Fruit fly (Drosophila melanogaster): ENCODE measurements around the gene CG4880.

Gene CG4880

DNA sequence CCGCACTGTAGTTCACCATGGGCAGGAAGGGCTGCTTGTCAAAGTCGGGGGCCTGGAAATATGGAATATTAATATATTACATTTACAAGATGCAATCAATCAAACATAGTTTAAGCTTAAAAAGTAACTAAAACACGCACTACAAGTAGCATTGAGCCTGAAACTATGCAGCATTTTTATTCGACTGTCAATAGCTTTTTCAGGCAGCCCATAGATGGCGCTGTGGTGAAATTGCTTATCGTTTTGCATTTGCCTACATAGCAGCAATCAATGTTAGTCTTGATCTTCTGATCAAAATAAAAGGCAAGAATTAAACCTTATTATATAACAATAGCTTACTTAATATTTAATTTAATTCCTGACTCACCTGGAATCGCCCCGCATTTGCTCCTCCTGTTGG lies 40.0 kb upstream of the CG4880 start:
- TF ChIP-seq Eip78C (GFP tag) (peak; percentile 24), svp (GFP tag) (peak; percentile 28), dac (GFP tag; optimal IDR thresholded peaks at IDR 0.05) (no peak)

- TF ChIP-seq net (GFP tag; optimal IDR thresholded peaks at IDR 0.05) (peak; percentile 1), CG34406 (GFP tag; optimal IDR thresholded peaks at IDR 0.05) (peak; percentile 4), CG6808 (GFP tag; optimal IDR thresholded peaks at IDR 0.05) (no peak), Sox102F (GFP tag; optimal IDR thresholded peaks at IDR 0.05) (no peak), Hr4 (GFP tag; optimal IDR thresholded peaks at IDR 0.05) (no peak), CG16779 (tag; optimal IDR thresholded peaks at IDR 0.05) (no peak), vri (GFP tag; optimal IDR thresholded peaks at IDR 0.05) (no peak), CG15336 (GFP tag; IDR thresholded peaks at IDR 0.05) (0 out of 2 replicates have a peak, but pooled peaks have one; percentile 28), fd59A (GFP tag; optimal IDR thresholded peaks at IDR 0.05) (no peak), CG6276 (GFP tag; optimal IDR thresholded peaks at IDR 0.05) (no peak), CG8632 (GFP tag; optimal IDR thresholded peaks at IDR 0.05) (no peak), fd85E (GFP tag; optimal IDR thresholded peaks at IDR 0.05) (no peak), CG11294 (GFP tag; IDR thresholded peaks at IDR 0.05) (no peak), ss (GFP tag; optimal IDR thresholded peaks at IDR 0.05) (no peak), Blimp-1 (GFP tag; optimal IDR thresholded peaks at IDR 0.05) (no peak), Sox14 (GFP tag; optimal IDR thresholded peaks at IDR 0.05) (no peak), eg (GFP tag; IDR thresholded peaks at IDR 0.05) (no peak), fkh (GFP tag; optimal IDR thresholded peaks at IDR 0.05) (no peak), CG9139 (GFP tag; optimal IDR thresholded peaks at IDR 0.05) (no peak), Gug (GFP tag; IDR thresholded peaks at IDR 0.05) (no peak), acj6 (GFP tag; optimal IDR thresholded peaks at IDR 0.05) (peak; percentile 17), CG31627 (GFP tag; optimal IDR thresholded peaks at IDR 0.05) (no peak), CG10669 (GFP tag; optimal IDR thresholded peaks at IDR 0.05) (no peak), Eip93F (GFP tag; optimal IDR thresholded peaks at IDR 0.05) (no peak), Eip75B (GFP tag; optimal IDR thresholded peaks at IDR 0.05) (no peak), CG8319 (GFP tag; optimal IDR thresholded peaks at IDR 0.05) (no peak), Lpt (GFP tag; optimal IDR thresholded peaks at IDR 0.05) (no peak), Eip78C (GFP tag) (peak; percentile 73), lz (GFP tag; optimal IDR thresholded peaks at IDR 0.05) (no peak), Smox (GFP tag; optimal IDR thresholded peaks at IDR 0.05) (no peak), CG10631 (GFP tag; optimal IDR thresholded peaks at IDR 0.05) (peak; percentile 4), CG3919 (GFP tag; optimal IDR thresholded peaks at IDR 0.05) (peak; percentile 37), CG6854 (GFP tag; optimal IDR thresholded peaks at IDR 0.05) (no peak), CG4318 (GFP tag; optimal IDR thresholded peaks at IDR 0.05) (no peak), CG1621 (tag; optimal IDR thresholded peaks at IDR 0.05) (no peak), CG32006 (GFP tag; optimal IDR thresholded peaks at IDR 0.05) (peak; percentile 50), esn (GFP tag; optimal IDR thresholded peaks at IDR 0.05) (no peak), svp (GFP tag) (peak; percentile 55), OdsH (GFP tag; optimal IDR thresholded peaks at IDR 0.05) (peak; percentile 23), spab (GFP tag; optimal IDR thresholded peaks at IDR 0.05) (no peak), dsx (GFP tag; optimal IDR thresholded peaks at IDR 0.05; ENCODE audit: poor library complexity, severe bottlenecking) (no peak), CG11902 (GFP tag; optimal IDR thresholded peaks at IDR 0.05) (no peak), salr (GFP tag; optimal IDR thresholded peaks at IDR 0.05) (no peak), CG8119 (GFP tag; IDR thresholded peaks at IDR 0.05) (peak; percentile 36; the same call in 1 of the 3 replicates), CG6792 (GFP tag; optimal IDR thresholded peaks at IDR 0.05) (no peak), Ets21C (GFP tag; optimal IDR thresholded peaks at IDR 0.05) (no peak), CG7368 (GFP tag; optimal IDR thresholded peaks at IDR 0.05) (no peak), Hr38 (GFP tag; optimal IDR thresholded peaks at IDR 0.05) (no peak)
Observed at dm6 chrX:16848978-16849377, 37.6 kb upstream of the CG4880 start.

Measured in whole organism, prepupa.